Fruit fly (Drosophila melanogaster): ENCODE measurements around the gene nau.

nau gene

dm6 chr3R:23722680-23723372, 4.7 kb upstream of the nau start, which contains the start of gene CG10365 (continued):
- TF ChIP-seq B-H1 (GFP tag; IDR thresholded peaks at IDR 0.05) (peak; percentile 77), otp (GFP tag; IDR thresholded peaks at IDR 0.05) (0 out of 3 replicates have a peak, but pooled peaks have one; percentile 19), CG4730 (GFP tag; IDR thresholded peaks at IDR 0.05) (peak; percentile 68), Dek (tag; optimal IDR thresholded peaks at IDR 0.05) (peak; percentile 90), gsb-n (tag; optimal IDR thresholded peaks at IDR 0.05) (peak; percentile 79), CG16863 (GFP tag; optimal IDR thresholded peaks at IDR 0.05) (no peak), sob (GFP tag; IDR thresholded peaks at IDR 0.05) (peak; percentile 80), CG14710 (tag; optimal IDR thresholded peaks at IDR 0.05) (peak; percentile 67), maf-S (GFP tag; optimal IDR thresholded peaks at IDR 0.05) (no peak), scrt (GFP tag; optimal IDR thresholded peaks at IDR 0.05) (peak; percentile 81), CG2875 (GFP tag; optimal IDR thresholded peaks at IDR 0.05) (peak; percentile 33), ase (GFP tag; IDR thresholded peaks at IDR 0.05) (peak; percentile 58; the same call in 1 of the 3 replicates), sisA (GFP tag; IDR thresholded peaks at IDR 0.05) (peak; percentile 76), CG11085 (GFP tag; IDR thresholded peaks at IDR 0.05) (peak; percentile 76), CG12071 (GFP tag; optimal IDR thresholded peaks at IDR 0.05) (no peak), Sry-δ (GFP tag; optimal IDR thresholded peaks at IDR 0.05) (no peak), Hr39 (optimal IDR thresholded peaks at IDR 0.05) (no peak), CG17359 (tag; optimal IDR thresholded peaks at IDR 0.05) (peak; percentile 93), CG3847 (GFP tag; IDR thresholded peaks at IDR 0.05) (peak; percentile 81), Ets65A (GFP tag) (no peak), pzg (GFP tag; optimal IDR thresholded peaks at IDR 0.05) (no peak), CG9932 (GFP tag; IDR thresholded peaks at IDR 0.05) (peak; percentile 67), fd3F (GFP tag; optimal IDR thresholded peaks at IDR 0.05) (peak; percentile 90), ewg (GFP tag; optimal IDR thresholded peaks at IDR 0.05) (peak; percentile 70), CG14667 (GFP tag; IDR thresholded peaks at IDR 0.05) (peak; percentile 62), Bdp1 (GFP tag; optimal IDR thresholded peaks at IDR 0.05) (no peak), tx (GFP tag; optimal IDR thresholded peaks at IDR 0.05) (no peak), bbx (GFP tag; IDR thresholded peaks at IDR 0.05; ENCODE audit: partially characterized antibody) (0 out of 2 replicates have a peak, but pooled peaks have one; percentile 13), CG10209 (GFP tag; optimal IDR thresholded peaks at IDR 0.05) (peak; percentile 86), eve (GFP tag; optimal IDR thresholded peaks at IDR 0.05) (peak in 1 of 2 experiments; percentile 78), CG12942 (GFP tag; optimal IDR thresholded peaks at IDR 0.05) (peak; percentile 68), CG4404 (GFP tag; IDR thresholded peaks at IDR 0.05) (0 out of 2 replicates have a peak, but pooled peaks have one; percentile 34), Drgx (GFP tag; IDR thresholded peaks at IDR 0.05) (peak; percentile 85), CG6765 (GFP tag; optimal IDR thresholded peaks at IDR 0.05) (peak; percentile 72), so (GFP tag; IDR thresholded peaks at IDR 0.05) (peak; percentile 79), Oli (tag; optimal IDR thresholded peaks at IDR 0.05) (peak; percentile 85), tup (GFP tag; optimal IDR thresholded peaks at IDR 0.05) (no peak), Aef1 (GFP tag; IDR thresholded peaks at IDR 0.05) (peak; percentile 78), croc (GFP tag; conservative IDR thresholded peaks at IDR 0.05) (peak; percentile 72), CG12299 (tag; optimal IDR thresholded peaks at IDR 0.05) (peak; percentile 77), D19A (tag; optimal IDR thresholded peaks at IDR 0.05) (peak; percentile 76), fd96Cb (tag; optimal IDR thresholded peaks at IDR 0.05) (peak; percentile 86), CkIIα-i1 (GFP tag; IDR thresholded peaks at IDR 0.05) (no peak), pnt (GFP tag; optimal IDR thresholded peaks at IDR 0.05) (no peak), CG8765 (GFP tag; IDR thresholded peaks at IDR 0.05) (no peak), Spps (tag; optimal IDR thresholded peaks at IDR 0.05) (peak; percentile 4), CG7556 (GFP tag; optimal IDR thresholded peaks at IDR 0.05) (peak; percentile 96), CG14014 (GFP tag; IDR thresholded peaks at IDR 0.05) (peak; percentile 92), PHDP (tag; optimal IDR thresholded peaks at IDR 0.05) (peak; percentile 96), CG17385 (GFP tag; optimal IDR thresholded peaks at IDR 0.05) (peak; percentile 84), CG14441 (GFP tag; IDR thresholded peaks at IDR 0.05) (peak; percentile 83)
